Fruit fly (Drosophila melanogaster): ENCODE results near the gene inaF-A.

inaF-A gene

DNA sequence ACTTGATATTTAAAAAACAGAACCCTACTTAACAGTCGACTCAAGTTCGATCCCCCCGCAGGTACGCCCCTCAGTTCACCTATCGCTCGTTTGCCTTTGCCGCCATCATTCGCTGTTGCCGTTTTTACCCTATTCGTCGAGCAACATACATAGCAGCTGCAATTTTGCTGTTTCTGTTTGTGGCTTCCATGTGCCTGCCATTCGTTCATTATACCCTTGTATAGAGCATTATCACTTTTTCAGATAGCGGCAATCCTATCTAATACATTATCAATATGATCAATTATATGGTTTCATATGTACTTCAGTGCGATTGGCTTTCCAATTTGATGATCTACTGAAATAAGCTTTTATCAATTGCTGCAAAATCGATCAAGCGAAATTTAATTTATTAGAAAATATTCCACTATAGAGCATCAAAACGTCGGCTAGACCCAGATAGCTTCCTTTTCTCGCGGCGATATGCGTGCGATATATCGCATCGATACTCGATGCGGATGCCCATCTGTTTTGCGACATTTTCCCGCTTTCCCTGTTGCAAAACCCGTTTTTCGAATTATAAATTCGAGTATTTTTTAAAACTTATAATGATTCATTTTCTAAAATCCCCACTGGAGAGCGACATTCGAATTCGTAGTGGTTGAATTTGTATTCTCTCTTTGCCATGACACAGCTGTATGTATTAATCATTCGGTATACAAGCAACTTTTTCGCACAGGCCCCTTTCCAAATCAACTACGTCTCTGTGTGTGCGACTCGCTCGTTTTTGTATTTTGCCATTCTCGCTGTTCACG lies 17.6 kb downstream of the inaF-A start (continued):
- TF ChIP-seq slou (GFP tag; optimal IDR thresholded peaks at IDR 0.05) (peak; percentile 83), CG1647 (GFP tag; optimal IDR thresholded peaks at IDR 0.05) (peak; percentile 78), zen (tag; optimal IDR thresholded peaks at IDR 0.05) (peak; percentile 85), pzg (GFP tag; optimal IDR thresholded peaks at IDR 0.05) (no peak), CG18599 (GFP tag; optimal IDR thresholded peaks at IDR 0.05) (peak; percentile 89), Pdp1 (GFP tag; optimal IDR thresholded peaks at IDR 0.05) (peak; percentile 72 to 82), slbo (GFP tag; IDR thresholded peaks at IDR 0.05) (peak; percentile 80), ci (GFP tag; IDR thresholded peaks at IDR 0.05) (peak; percentile 42; the same call in 1 of the 3 replicates), Hey (tag; optimal IDR thresholded peaks at IDR 0.05) (peak; percentile 3), nerfin-1 (tag; optimal IDR thresholded peaks at IDR 0.05) (peak; percentile 81), CG1024 (GFP tag; IDR thresholded peaks at IDR 0.05) (no peak), chn (GFP tag; optimal IDR thresholded peaks at IDR 0.05) (peak; percentile 89), CG3163 (GFP tag; optimal IDR thresholded peaks at IDR 0.05) (peak; percentile 67), CG4730 (GFP tag; IDR thresholded peaks at IDR 0.05) (peak; percentile 70), rib (GFP tag; IDR thresholded peaks at IDR 0.05) (peak; percentile 88), cas (GFP tag; IDR thresholded peaks at IDR 0.05) (peak; percentile 48; the same call in 1 of the 2 replicates), ato (GFP tag; IDR thresholded peaks at IDR 0.05; ENCODE audit: partially characterized antibody) (peak; percentile 34; the same call in 1 of the 2 replicates), CG11695 (GFP tag; IDR thresholded peaks at IDR 0.05) (peak; percentile 84), CG11085 (GFP tag; IDR thresholded peaks at IDR 0.05) (peak; percentile 53), NC2α (GFP tag; optimal IDR thresholded peaks at IDR 0.05) (peak; percentile 77), btn (GFP tag; optimal IDR thresholded peaks at IDR 0.05) (peak; percentile 78), hb (GFP tag; IDR thresholded peaks at IDR 0.05; ENCODE audit: partially characterized antibody) (peak; percentile 54; the same call in 1 of the 3 replicates), wdn (GFP tag; IDR thresholded peaks at IDR 0.05) (peak; percentile 75), CG15479 (GFP tag; optimal IDR thresholded peaks at IDR 0.05) (peak; percentile 95), CG16815 (GFP tag; optimal IDR thresholded peaks at IDR 0.05) (peak; percentile 86), pb (GFP tag; optimal IDR thresholded peaks at IDR 0.05) (peak; percentile 81), Aef1 (GFP tag; IDR thresholded peaks at IDR 0.05) (peak; percentile 71), CG12104 (GFP tag; optimal IDR thresholded peaks at IDR 0.05) (peak; percentile 78), bab2 (GFP tag; optimal IDR thresholded peaks at IDR 0.05) (peak; percentile 81), dysf (GFP tag; IDR thresholded peaks at IDR 0.05) (peak; percentile 92), Awh (GFP tag; IDR thresholded peaks at IDR 0.05) (peak; percentile 60; the same call in 1 of the 2 replicates), CG12942 (GFP tag; optimal IDR thresholded peaks at IDR 0.05) (peak; percentile 82), lmd (GFP tag; IDR thresholded peaks at IDR 0.05) (peak; percentile 91), lab (GFP tag; optimal IDR thresholded peaks at IDR 0.05) (peak; percentile 91), sima (GFP tag; optimal IDR thresholded peaks at IDR 0.05) (peak; percentile 61), Lpt (GFP tag; optimal IDR thresholded peaks at IDR 0.05) (no peak), sc (optimal IDR thresholded peaks at IDR 0.05) (no peak), sc (GFP tag; optimal IDR thresholded peaks at IDR 0.05) (peak; percentile 85), CG16863 (GFP tag; optimal IDR thresholded peaks at IDR 0.05) (peak; percentile 85), grn (GFP tag; optimal IDR thresholded peaks at IDR 0.05) (peak; percentile 71), CG12299 (tag; optimal IDR thresholded peaks at IDR 0.05) (peak; percentile 66), Chrac-16 (GFP tag; optimal IDR thresholded peaks at IDR 0.05) (peak; percentile 86), Fer1 (GFP tag; optimal IDR thresholded peaks at IDR 0.05) (peak; percentile 88), crol (GFP tag; IDR thresholded peaks at IDR 0.05) (peak; percentile 77), CG12744 (GFP tag; optimal IDR thresholded peaks at IDR 0.05) (peak; percentile 79), CG33213 (GFP tag; optimal IDR thresholded peaks at IDR 0.05) (peak; percentile 80), CoRest (tag; optimal IDR thresholded peaks at IDR 0.05) (peak; percentile 94), CG3726 (GFP tag; IDR thresholded peaks at IDR 0.05) (peak; percentile 45; the same call in 1 of the 3 replicates), CG30431 (GFP tag; optimal IDR thresholded peaks at IDR 0.05) (peak; percentile 74), CG17568 (GFP tag; optimal IDR thresholded peaks at IDR 0.05) (peak; percentile 80)

Data from whole organism, embryonic.